Worm (Caenorhabditis elegans) whole organism, mixed stage, embryonic: ENCODE data around the gene cpr-1.

Source experiments
- ces-1 ChIP-seq: fragments of 150-350 bp; optimal IDR thresholded peaks from 2 replicates; lab custom pipeline; 2014; ENCODE audit warnings: missing biosample characterization, missing genetic modification reagents, missing genetic modification characterization
- mls-2 ChIP-seq: sonication (generic microtip); optimal IDR thresholded peaks from 2 replicates; lab custom pipeline; 2016; ENCODE audit warnings: mild to moderate bottlenecking, missing genetic modification characterization, moderate library complexity, missing compliant biosample characterization
- nhr-12 ChIP-seq: fragments of 150-350 bp; optimal IDR thresholded peaks from 2 replicates; lab custom pipeline; 2014; ENCODE audit warnings: missing biosample characterization, missing genetic modification characterization
- nhr-2 ChIP-seq: fragments of 150-350 bp; optimal IDR thresholded peaks from 2 replicates; lab custom pipeline; 2014; ENCODE audit warnings: missing biosample characterization, missing genetic modification characterization
- nhr-237 ChIP-seq: fragments of 150-350 bp; optimal IDR thresholded peaks from 2 replicates; lab custom pipeline; 2014; ENCODE audit warnings: missing biosample characterization, missing genetic modification characterization
- sptf-1 ChIP-seq: sonication (generic microtip); optimal IDR thresholded peaks from 2 replicates; lab custom pipeline; 2017; ENCODE audit warnings: mild to moderate bottlenecking, missing genetic modification characterization, moderate library complexity, missing compliant biosample characterization
- unc-120 ChIP-seq: sonication (generic microtip); optimal IDR thresholded peaks from 2 replicates; lab custom pipeline; 2017; ENCODE audit warnings: missing genetic modification characterization, missing compliant biosample characterization; ENCODE audit not compliant: poor library complexity, severe bottlenecking

cpr-1 gene

DNA sequence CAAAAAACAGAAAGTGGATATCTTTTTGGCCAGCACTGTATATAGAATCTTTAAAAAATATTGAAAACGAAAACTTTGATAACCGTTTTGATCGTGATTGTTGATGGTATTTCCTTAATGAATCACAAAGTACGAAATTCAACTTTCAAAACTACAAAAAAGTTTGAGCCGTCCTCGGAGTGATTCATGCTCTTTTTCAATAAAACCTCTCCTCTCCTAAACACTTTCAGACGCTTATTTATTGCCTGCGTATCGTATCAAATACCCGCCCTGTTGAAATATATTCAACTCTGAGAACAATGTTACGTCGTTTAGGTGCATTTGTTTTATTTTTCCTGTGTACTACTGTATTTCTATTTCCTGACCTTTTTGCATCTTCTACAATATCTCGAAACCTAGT, 45.6 kb downstream of the cpr-1 start:
- TF ChIP-seq nhr-12 (tag; lab: Kevin White, UChicago) = no peak

DNA sequence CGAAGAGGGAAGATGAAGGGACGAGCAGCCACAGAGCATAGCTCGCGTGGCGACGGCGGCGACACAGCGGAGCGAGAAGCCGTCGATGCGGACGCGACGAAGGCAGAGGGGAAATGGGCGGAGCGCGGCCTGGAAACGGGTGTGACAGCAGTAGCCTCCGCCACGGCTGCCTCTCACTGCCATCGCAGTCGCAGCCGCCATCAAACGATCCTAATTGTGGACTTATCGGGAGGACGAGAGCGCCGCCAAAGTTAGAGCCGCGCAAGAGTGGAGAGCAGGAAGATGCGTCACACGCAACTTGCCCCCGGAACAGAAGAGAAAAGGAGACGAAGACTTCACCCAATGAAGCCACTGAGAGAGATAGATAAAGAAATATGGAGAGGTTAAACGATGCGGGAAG, 48.9 kb downstream of the cpr-1 start:
- TF ChIP-seq nhr-237 (no peak), mls-2 (tag; lab: Kevin White, UChicago) (peak; percentile 10), sptf-1 (tag; lab: Kevin White, UChicago) (peak; percentile 63), ces-1 (GFP tag; lab: Kevin White, UChicago) (peak; percentile 38)

DNA sequence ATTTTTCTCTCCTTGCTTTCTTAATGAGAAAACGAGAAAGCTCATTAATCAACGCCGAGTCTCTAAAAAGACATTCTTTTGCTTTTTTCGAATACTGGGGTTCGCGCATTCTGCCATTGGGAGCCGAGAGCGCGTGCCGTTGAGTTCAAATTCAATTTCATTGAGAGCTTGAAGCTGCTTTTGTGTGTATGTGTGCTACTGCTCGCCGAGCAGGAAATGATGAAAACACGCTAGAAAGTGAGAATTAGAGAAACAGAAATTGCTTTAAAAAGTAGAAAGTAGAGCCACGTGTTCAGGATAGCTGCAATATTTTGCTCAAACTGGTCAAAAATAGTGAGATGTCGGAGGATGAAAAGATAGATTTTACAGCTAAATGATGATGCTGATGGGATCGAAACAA, 50.3 kb downstream of the cpr-1 start:
- TF ChIP-seq nhr-2 = no peak
- peak; percentile 93 for TF ChIP-seq ces-1 (GFP tag; lab: Kevin White, UChicago)
- TF ChIP-seq unc-120 (tag; lab: Kevin White, UChicago) = peak; percentile 19
